Fruit fly (Drosophila melanogaster) Kc167 (cell line): Measurements from ENCODE around the gene fon.

ENCODE experiments used
- Myc ChIP-seq: fragments of >200 bp; optimal IDR thresholded peaks from 2 replicates; lab custom pipeline; 2017; ENCODE audit warnings: missing external identifiers
- h ChIP-seq: fragments of >200 bp; optimal IDR thresholded peaks from 3 replicates; lab custom pipeline; 2018; ENCODE audit warnings: missing external identifiers
- ttk ChIP-seq: sonication (Bioruptor generic); optimal IDR thresholded peaks from 2 replicates; lab custom pipeline; 2017; ENCODE audit warnings: missing external identifiers

- TF ChIP-seq ttk (lab: Kevin White, UChicago) (no peak), Myc (no peak), h (lab: Kevin White, UChicago) (no peak)
These were observed 15.9 kb upstream of the fon start for dm6 chr2L:19401914-19402313.
